Fruit fly (Drosophila melanogaster) whole organism, wandering third instar larva: ENCODE measurements around the gene SP1029.

Source experiments
- Abd-B ChIP-seq: fragments of >200 bp; optimal IDR thresholded peaks from 2 replicates; lab custom pipeline; 2017; ENCODE audit warnings: missing biosample characterization, missing genetic modification characterization
- CG32264 ChIP-seq: fragments of 200-800 bp; sonication (Bioruptor generic); optimal IDR thresholded peaks from 2 replicates; lab custom pipeline; 2016; ENCODE audit warnings: missing biosample characterization, missing genetic modification characterization
- CG9705 ChIP-seq: fragments of 200-800 bp; sonication (Bioruptor generic); optimal IDR thresholded peaks from 2 replicates; lab custom pipeline; 2018; ENCODE audit warnings: missing biosample characterization, mild to moderate bottlenecking, missing genetic modification characterization
- CrebA ChIP-seq: fragments of 200-800 bp; sonication (Bioruptor generic); optimal IDR thresholded peaks from 2 replicates; lab custom pipeline; 2016; ENCODE audit warnings: missing biosample characterization, mild to moderate bottlenecking, missing genetic modification characterization, borderline replicate concordance
- Dfd ChIP-seq: fragments of >200 bp; optimal IDR thresholded peaks from 2 replicates; lab custom pipeline; 2017; ENCODE audit warnings: missing biosample characterization, missing genetic modification characterization
- Dif ChIP-seq: fragments of 200-275, 200-300 bp; sonication (Bioruptor generic); optimal IDR thresholded peaks from 2 replicates; lab custom pipeline; 2018; ENCODE audit warnings: missing biosample characterization, missing genetic modification characterization; ENCODE audit not compliant: partially characterized antibody
- GATAd ChIP-seq: sonication (Bioruptor generic); optimal IDR thresholded peaks from 2 replicates; lab custom pipeline; 2016; ENCODE audit warnings: missing biosample characterization, missing genetic modification characterization
- HLH106 ChIP-seq: fragments of 200-800 bp; optimal IDR thresholded peaks from 3 replicates; lab custom pipeline; 2019; ENCODE audit warnings: missing biosample characterization, mild to moderate bottlenecking, missing genetic modification characterization, moderate library complexity
- Hnf4 ChIP-seq: fragments of 200-800 bp; sonication (Bioruptor generic); optimal IDR thresholded peaks from 2 replicates; lab custom pipeline; 2016; ENCODE audit warnings: missing biosample characterization, mild to moderate bottlenecking, missing genetic modification characterization
- Hr78 ChIP-seq: fragments of >200 bp; optimal IDR thresholded peaks from 2 replicates; lab custom pipeline; 2017; ENCODE audit warnings: missing biosample characterization, missing genetic modification characterization
- Hr83 ChIP-seq: fragments of 200-300 bp; sonication (Bioruptor generic); optimal IDR thresholded peaks from 2 replicates; lab custom pipeline; 2016; ENCODE audit warnings: missing biosample characterization, mild to moderate bottlenecking, missing genetic modification characterization, moderate library complexity; ENCODE audit not compliant: poor library complexity, severe bottlenecking
- Jra ChIP-seq: sonication (Bioruptor generic); optimal IDR thresholded peaks from 2 replicates; lab custom pipeline; 2016; ENCODE audit warnings: missing biosample characterization, missing genetic modification characterization
- Mio ChIP-seq: sonication (Bioruptor generic); optimal IDR thresholded peaks from 2 replicates; lab custom pipeline; 2016; ENCODE audit warnings: missing biosample characterization, missing genetic modification characterization
- Myc ChIP-seq: fragments of >200 bp; optimal IDR thresholded peaks from 2 replicates; lab custom pipeline; 2017
- N ChIP-seq: fragments of >200 bp; optimal IDR thresholded peaks from 2 replicates; lab custom pipeline; 2018; ENCODE audit warnings: missing biosample characterization, missing external identifiers, missing genetic modification characterization
- OdsH ChIP-seq: fragments of 200-800 bp; sonication (Bioruptor generic); optimal IDR thresholded peaks from 2 replicates; lab custom pipeline; 2016; ENCODE audit warnings: missing biosample characterization, mild to moderate bottlenecking, missing genetic modification characterization
- Rel ChIP-seq, 2 experiments: fragments of 200-800 bp; sonication (Bioruptor generic) in 1 of 2; optimal IDR thresholded peaks; 2 replicates in 1 of 2; 3 replicates in 1 of 2; lab custom pipeline; 2016 to 2019; ENCODE audit warnings: mild to moderate bottlenecking in 2 of 2, missing biosample characterization in 2 of 2, missing genetic modification characterization in 2 of 2, moderate library complexity in 1 of 2
- Sp1 ChIP-seq: fragments of 200-800 bp; sonication (Bioruptor generic); optimal IDR thresholded peaks from 3 replicates; lab custom pipeline; 2019; ENCODE audit warnings: missing biosample characterization, mild to moderate bottlenecking, missing genetic modification characterization, moderate library complexity
- Vsx2 ChIP-seq: fragments of 200-300, 225-300 bp; sonication (Bioruptor generic); optimal IDR thresholded peaks from 2 replicates; lab custom pipeline; 2018; ENCODE audit warnings: missing biosample characterization, missing genetic modification characterization; ENCODE audit not compliant: partially characterized antibody
- br ChIP-seq: fragments of 200-800 bp; sonication (Bioruptor generic); optimal IDR thresholded peaks from 2 replicates; lab custom pipeline; 2016; ENCODE audit warnings: missing biosample characterization, missing genetic modification characterization
- brk ChIP-seq: fragments of 200-800 bp; sonication (Bioruptor generic); optimal IDR thresholded peaks from 2 replicates; lab custom pipeline; 2016; ENCODE audit warnings: missing biosample characterization, mild to moderate bottlenecking, missing genetic modification characterization
- dl ChIP-seq, 2 experiments: fragments of 175-275, 200-275 bp in 1 of 2; fragments of 200-275 bp in 1 of 2; sonication (Bioruptor generic); optimal IDR thresholded peaks; lab custom pipeline; 2018; ENCODE audit warnings: mild to moderate bottlenecking in 2 of 2, missing biosample characterization in 2 of 2, missing genetic modification characterization in 2 of 2, moderate library complexity in 2 of 2; ENCODE audit not compliant: partially characterized antibody in 2 of 2, insufficient read depth in 1 of 2
- dmrt93B ChIP-seq: fragments of 200-800 bp; sonication (Bioruptor generic); optimal IDR thresholded peaks from 2 replicates; lab custom pipeline; 2018; ENCODE audit warnings: missing biosample characterization, mild to moderate bottlenecking, missing genetic modification characterization
- dsf ChIP-seq: sonication (Bioruptor generic); optimal IDR thresholded peaks from 2 replicates; lab custom pipeline; 2016; ENCODE audit warnings: missing biosample characterization, missing genetic modification characterization, borderline replicate concordance
- ey ChIP-seq: fragments of 200-800 bp; sonication (Bioruptor generic); optimal IDR thresholded peaks from 2 replicates; lab custom pipeline; 2016; ENCODE audit warnings: missing biosample characterization, missing genetic modification characterization
- foxo ChIP-seq, 2 experiments: fragments of 200-800 bp; sonication (Bioruptor generic); optimal IDR thresholded peaks; 2 replicates in 1 of 2; 3 replicates in 1 of 2; lab custom pipeline; 2016 to 2017; ENCODE audit warnings: missing biosample characterization in 2 of 2, missing genetic modification characterization in 2 of 2
- fru ChIP-seq: fragments of 200-800 bp; sonication (Bioruptor generic); optimal IDR thresholded peaks from 3 replicates; lab custom pipeline; 2016; ENCODE audit warnings: missing biosample characterization, mild to moderate bottlenecking, missing genetic modification characterization
- h ChIP-seq: fragments of 200-800 bp; sonication (Bioruptor generic); optimal IDR thresholded peaks from 3 replicates; lab custom pipeline; 2016; ENCODE audit warnings: missing biosample characterization, mild to moderate bottlenecking, missing genetic modification characterization
- jim ChIP-seq: fragments of 175-275, 200-325 bp; sonication (Bioruptor generic); optimal IDR thresholded peaks from 2 replicates; lab custom pipeline; 2016; ENCODE audit warnings: missing biosample characterization, mild to moderate bottlenecking, missing genetic modification characterization
- lola ChIP-seq: fragments of >200 bp; optimal IDR thresholded peaks from 2 replicates; lab custom pipeline; 2017; ENCODE audit warnings: missing biosample characterization, missing genetic modification characterization
- pan ChIP-seq: fragments of >200 bp; optimal IDR thresholded peaks from 2 replicates; lab custom pipeline; 2017
- psq ChIP-seq: fragments of 200-800 bp; sonication (Bioruptor generic); optimal IDR thresholded peaks from 3 replicates; lab custom pipeline; 2017; ENCODE audit warnings: missing biosample characterization, mild to moderate bottlenecking, missing genetic modification characterization, moderate library complexity
- rgr ChIP-seq: fragments of 200-800 bp; sonication (Bioruptor generic); optimal IDR thresholded peaks from 3 replicates; lab custom pipeline; 2016; ENCODE audit warnings: missing biosample characterization, mild to moderate bottlenecking, missing genetic modification characterization
- sage ChIP-seq: fragments of 200-800 bp; sonication (Bioruptor generic); optimal IDR thresholded peaks from 2 replicates; lab custom pipeline; 2016; ENCODE audit warnings: missing biosample characterization, mild to moderate bottlenecking, missing genetic modification characterization
- sv ChIP-seq: fragments of 200-800 bp; sonication (Bioruptor generic); optimal IDR thresholded peaks from 3 replicates; lab custom pipeline; 2016; ENCODE audit warnings: missing biosample characterization, missing genetic modification characterization
- tai ChIP-seq: sonication (Bioruptor generic); optimal IDR thresholded peaks from 2 replicates; lab custom pipeline; 2016; ENCODE audit warnings: missing biosample characterization, missing genetic modification characterization
- usp ChIP-seq: fragments of >200 bp; optimal IDR thresholded peaks from 2 replicates; lab custom pipeline; 2017; ENCODE audit warnings: missing biosample characterization, missing genetic modification characterization
- woc ChIP-seq: sonication (Bioruptor generic); optimal IDR thresholded peaks from 2 replicates; lab custom pipeline; 2016; ENCODE audit warnings: missing biosample characterization, mild to moderate bottlenecking, missing genetic modification characterization

The SP1029 gene

dm6 chr3R:29287320-29287957 is 37.2 kb upstream of the SP1029 start:
- TF ChIP-seq pan: no peak
- no peak for TF ChIP-seq brk (GFP tag; lab: Kevin White, UChicago)
- no peak for TF ChIP-seq Dif
- TF ChIP-seq fru (GFP tag; lab: Kevin White, UChicago): no peak
- TF ChIP-seq Myc (lab: Kevin White, UChicago): no peak
- no peak for TF ChIP-seq lola (GFP tag; lab: Kevin White, UChicago)
- no peak for TF ChIP-seq N
- TF ChIP-seq Dfd (GFP tag; lab: Kevin White, UChicago): no peak
- TF ChIP-seq Rel (GFP tag; optimal IDR thresholded peaks at IDR 0.05; lab: Kevin White, UChicago): no peak
- TF ChIP-seq Rel (tag; optimal IDR thresholded peaks at IDR 0.05; lab: Kevin White, UChicago): peak; percentile 5
- TF ChIP-seq rgr (GFP tag; lab: Kevin White, UChicago): no peak
- no peak for TF ChIP-seq CrebA (GFP tag; lab: Kevin White, UChicago)
- peak; percentile 83 for TF ChIP-seq psq (GFP tag; lab: Kevin White, UChicago)
- TF ChIP-seq, all 38 proteins: peak for 2

dm6 chr3R:29284315-29284714 is 34.1 kb upstream of the SP1029 start:
- TF ChIP-seq Sp1 (GFP tag; lab: Kevin White, UChicago): peak; percentile 3
- no peak for TF ChIP-seq Hr78 (GFP tag; lab: Kevin White, UChicago)
- TF ChIP-seq psq (GFP tag; lab: Kevin White, UChicago): peak; percentile 2
- TF ChIP-seq HLH106 (tag; lab: Kevin White, UChicago): peak; percentile 25
- no peak for TF ChIP-seq pan
- TF ChIP-seq N: no peak
- TF ChIP-seq Hnf4: peak; percentile 0
- TF ChIP-seq dsf (GFP tag; lab: Kevin White, UChicago): no peak
- peak; percentile 26 for TF ChIP-seq h (GFP tag; lab: Kevin White, UChicago)
- peak; percentile 13 for TF ChIP-seq rgr (GFP tag; lab: Kevin White, UChicago)
- peak; percentile 47 for TF ChIP-seq ey
- TF ChIP-seq OdsH (GFP tag; lab: Kevin White, UChicago): peak; percentile 54
- TF ChIP-seq woc (GFP tag; lab: Kevin White, UChicago): peak; percentile 88
- peak in 1 of 2 experiments; percentile 47 for TF ChIP-seq foxo (GFP tag; optimal IDR thresholded peaks at IDR 0.05; lab: Kevin White, UChicago)
- no peak for TF ChIP-seq CG32264 (GFP tag; lab: Kevin White, UChicago)
- TF ChIP-seq fru (GFP tag; lab: Kevin White, UChicago): peak; percentile 8
- TF ChIP-seq, all 38 proteins: peak for 11

dm6 chr3R:29282939-29283616 is 32.8 kb upstream of the SP1029 start:
- peak; percentile 89 for TF ChIP-seq woc (GFP tag; lab: Kevin White, UChicago)
- no peak for TF ChIP-seq Dif
- TF ChIP-seq fru (GFP tag; lab: Kevin White, UChicago): peak; percentile 81
- no peak for TF ChIP-seq Dfd (GFP tag; lab: Kevin White, UChicago)
- TF ChIP-seq Abd-B (GFP tag; lab: Kevin White, UChicago): no peak
- TF ChIP-seq GATAd (GFP tag; lab: Kevin White, UChicago): no peak
- peak; percentile 17 for TF ChIP-seq Vsx2 (GFP tag; lab: Kevin White, UChicago)
- no peak for TF ChIP-seq sage (GFP tag; lab: Kevin White, UChicago)
- no peak for TF ChIP-seq lola (GFP tag; lab: Kevin White, UChicago)
- TF ChIP-seq dl (GFP tag; optimal IDR thresholded peaks at IDR 0.05; lab: Kevin White, UChicago; ENCODE audit: insufficient read depth in 1 of 2, partially characterized antibody in 2 of 2): peak in 1 of 2 experiments; percentile 29
- TF ChIP-seq brk (GFP tag; lab: Kevin White, UChicago): peak; percentile 44
- no peak for TF ChIP-seq pan
- TF ChIP-seq Mio (GFP tag; lab: Kevin White, UChicago): no peak
- no peak for TF ChIP-seq dsf (GFP tag; lab: Kevin White, UChicago)
- TF ChIP-seq N: no peak
- TF ChIP-seq Hr78 (GFP tag; lab: Kevin White, UChicago): no peak
- TF ChIP-seq ey: peak; percentile 88
- no peak for TF ChIP-seq tai (GFP tag; lab: Kevin White, UChicago)
- TF ChIP-seq CG32264 (GFP tag; lab: Kevin White, UChicago): peak; percentile 51
- no peak for TF ChIP-seq Myc (lab: Kevin White, UChicago)
- TF ChIP-seq h (GFP tag; lab: Kevin White, UChicago): peak; percentile 87
- TF ChIP-seq rgr (GFP tag; lab: Kevin White, UChicago): peak; percentile 73
- TF ChIP-seq jim (GFP tag; lab: Kevin White, UChicago): no peak
- no peak for TF ChIP-seq usp (GFP tag; lab: Kevin White, UChicago)
- peak; percentile 76 for TF ChIP-seq OdsH (GFP tag; lab: Kevin White, UChicago)
- no peak for TF ChIP-seq Jra (GFP tag; lab: Kevin White, UChicago)
- peak; percentile 38 for TF ChIP-seq Rel (GFP tag; optimal IDR thresholded peaks at IDR 0.05; lab: Kevin White, UChicago)
- no peak for TF ChIP-seq Rel (tag; optimal IDR thresholded peaks at IDR 0.05; lab: Kevin White, UChicago)
- TF ChIP-seq dmrt93B (GFP tag; lab: Kevin White, UChicago): peak; percentile 51
- peak; percentile 67 for TF ChIP-seq Hnf4
- no peak for TF ChIP-seq sv (GFP tag; lab: Kevin White, UChicago)
- peak; percentile 67 for TF ChIP-seq br (GFP tag; lab: Kevin White, UChicago)
- TF ChIP-seq HLH106 (tag; lab: Kevin White, UChicago): peak; percentile 74
- peak; percentile 53 for TF ChIP-seq psq (GFP tag; lab: Kevin White, UChicago)
- TF ChIP-seq foxo (GFP tag; optimal IDR thresholded peaks at IDR 0.05; lab: Kevin White, UChicago): peak in 1 of 2 experiments; percentile 83
- peak; percentile 64 for TF ChIP-seq Sp1 (GFP tag; lab: Kevin White, UChicago)
- no peak for TF ChIP-seq Hr83
- no peak for TF ChIP-seq CG9705 (GFP tag; lab: Kevin White, UChicago)
- TF ChIP-seq CrebA (GFP tag; lab: Kevin White, UChicago): peak; percentile 60
